Worm (Caenorhabditis elegans): ENCODE measurements around the gene F48A11.4.
A peak's percentile ranks its signal among the peaks of the same experiment; 100 is the strongest.

F48A11.4 gene

ce11 chrII:255124-255523 lies 38.7 kb upstream of the F48A11.4 start (continued):
- TF ChIP-seq ztf-7 (tag; optimal IDR thresholded peaks at IDR 0.05) = peak; percentile 44
- TF ChIP-seq arid-1 (GFP tag; conservative IDR thresholded peaks at IDR 0.05) = peak; percentile 96
- peak; percentile 68; the same call in 1 of the 2 replicates for TF ChIP-seq madf-9 (GFP tag; conservative IDR thresholded peaks at IDR 0.05)
- peak; percentile 28 to 77 for TF ChIP-seq mdl-1 (tag; optimal IDR thresholded peaks at IDR 0.05)
- TF ChIP-seq mes-2 (tag; optimal IDR thresholded peaks at IDR 0.05; ENCODE audit: poor library complexity, severe bottlenecking) = peak; percentile 99
- peak; percentile 25 to 70 for TF ChIP-seq daf-16 (GFP tag; optimal IDR thresholded peaks at IDR 0.05)
- peak; percentile 80 for TF ChIP-seq daf-16 (tag; optimal IDR thresholded peaks at IDR 0.05)
- TF ChIP-seq nhr-10 (tag; optimal IDR thresholded peaks at IDR 0.05) = peak; percentile 57
- TF ChIP-seq daf-8 (GFP tag; IDR thresholded peaks at IDR 0.05) = no peak
- TF ChIP-seq cey-2 (tag; optimal IDR thresholded peaks at IDR 0.05; ENCODE audit: borderline replicate concordance, insufficient read depth) = no peak
- TF ChIP-seq ceh-82 (tag; optimal IDR thresholded peaks at IDR 0.05) = no peak
- no peak for TF ChIP-seq T20F7.1 (GFP tag; optimal IDR thresholded peaks at IDR 0.05)
- TF ChIP-seq aly-2 (tag; optimal IDR thresholded peaks at IDR 0.05) = no peak
- TF ChIP-seq nhr-237 (tag; optimal IDR thresholded peaks at IDR 0.05) = peak; percentile 62
- 0 out of 2 replicates have a peak, but pooled peaks have one; percentile 41 for TF ChIP-seq lin-1 (GFP tag; IDR thresholded peaks at IDR 0.05)
- peak; percentile 56 for TF ChIP-seq zip-2 (tag; optimal IDR thresholded peaks at IDR 0.05)
- TF ChIP-seq dmd-6 (GFP tag; IDR thresholded peaks at IDR 0.05) = peak; percentile 76
- TF ChIP-seq mdt-29 (GFP tag; IDR thresholded peaks at IDR 0.05) = peak; percentile 46; the same call in 1 of the 2 replicates
- TF ChIP-seq ceh-62 (tag; optimal IDR thresholded peaks at IDR 0.05) = no peak
- TF ChIP-seq nhr-42 (GFP tag; IDR thresholded peaks at IDR 0.05) = peak; percentile 87
- TF ChIP-seq hlh-11 (tag; optimal IDR thresholded peaks at IDR 0.05) = peak; percentile 87
- no peak for TF ChIP-seq Y75B8A.6 (GFP tag; IDR thresholded peaks at IDR 0.05)
- TF ChIP-seq snpc-1.2 (GFP tag; IDR thresholded peaks at IDR 0.05) = peak; percentile 67
- no peak for TF ChIP-seq egl-27 (tag; optimal IDR thresholded peaks at IDR 0.05)
- no peak for TF ChIP-seq D1046.2 (GFP tag; IDR thresholded peaks at IDR 0.05)
- no peak for TF ChIP-seq snpc-4 (tag; optimal IDR thresholded peaks at IDR 0.05)
- TF ChIP-seq lsy-2 (tag; optimal IDR thresholded peaks at IDR 0.05) = peak; percentile 70 to 95
- 0 out of 2 replicates have a peak, but pooled peaks have one; percentile 54 for TF ChIP-seq mxl-2 (GFP tag; conservative IDR thresholded peaks at IDR 0.05)
- TF ChIP-seq nhr-48 (tag; optimal IDR thresholded peaks at IDR 0.05) = peak; percentile 73
- peak; percentile 84 for TF ChIP-seq vab-7 (GFP tag; IDR thresholded peaks at IDR 0.05)
- TF ChIP-seq Y105C5A.15 (GFP tag; IDR thresholded peaks at IDR 0.05) = no peak
- TF ChIP-seq egl-43 (GFP tag; IDR thresholded peaks at IDR 0.05) = peak; percentile 77
- peak; percentile 99 for TF ChIP-seq aha-1 (tag)
- peak; percentile 77 for TF ChIP-seq php-3 (GFP tag; IDR thresholded peaks at IDR 0.05)
- peak; percentile 87; the same call in 1 of the 2 replicates for TF ChIP-seq dmd-9 (GFP tag; IDR thresholded peaks at IDR 0.05)
- peak; percentile 98 for TF ChIP-seq dve-1 (tag; optimal IDR thresholded peaks at IDR 0.05; ENCODE audit: insufficient read depth)
- TF ChIP-seq nhr-6 (tag; optimal IDR thresholded peaks at IDR 0.05) = peak; percentile 97
- peak; percentile 72 for TF ChIP-seq F10B5.3 (tag; optimal IDR thresholded peaks at IDR 0.05)
- no peak for TF ChIP-seq Y5F2A.4 (GFP tag; optimal IDR thresholded peaks at IDR 0.05)
- peak; percentile 78 for TF ChIP-seq ctbp-1 (GFP tag; IDR thresholded peaks at IDR 0.05)
- TF ChIP-seq duxl-1 (tag; optimal IDR thresholded peaks at IDR 0.05; ENCODE audit: poor library complexity) = peak; percentile 94
- peak; percentile 92 for TF ChIP-seq T26A8.4 (GFP tag; IDR thresholded peaks at IDR 0.05)
- peak; percentile 93 for TF ChIP-seq rbr-2 (tag; optimal IDR thresholded peaks at IDR 0.05)
- peak; percentile 92 for TF ChIP-seq dpl-1 (GFP tag; optimal IDR thresholded peaks at IDR 0.05)
- TF ChIP-seq ztf-11 (tag; optimal IDR thresholded peaks at IDR 0.05) = no peak
- peak; percentile 83 for TF ChIP-seq Y48G9A.11 (GFP tag; IDR thresholded peaks at IDR 0.05)
- TF ChIP-seq hmg-1.1 (GFP tag; IDR thresholded peaks at IDR 0.05) = peak; percentile 92
- TF ChIP-seq jun-1 (tag; optimal IDR thresholded peaks at IDR 0.05) = peak; percentile 89
- TF ChIP-seq ceh-28 (tag; optimal IDR thresholded peaks at IDR 0.05) = peak; percentile 78
- TF ChIP-seq spr-1 (tag; optimal IDR thresholded peaks at IDR 0.05) = peak; percentile 91
- peak; percentile 92 for TF ChIP-seq nhr-25 (tag; optimal IDR thresholded peaks at IDR 0.05; ENCODE audit: borderline replicate concordance, insufficient read depth)

All from whole organism, L4 larva.